Worm (Caenorhabditis elegans): Measurements from ENCODE around the gene srh-27.

The srh-27 gene

ce11 chrII:12448241-12448640 is at the start of gene srh-27:
TSS of gene srh-27 (plus strand) at chrII:12448541.
- TF ChIP-seq nhr-25 (tag; optimal IDR thresholded peaks at IDR 0.05) = no peak
- no peak for TF ChIP-seq mdl-1 (tag; optimal IDR thresholded peaks at IDR 0.05)
- no peak for TF ChIP-seq ceh-82 (tag; optimal IDR thresholded peaks at IDR 0.05)
- no peak for TF ChIP-seq ama-1 (optimal IDR thresholded peaks at IDR 0.05)
- TF ChIP-seq nhr-28 (tag; optimal IDR thresholded peaks at IDR 0.05) = no peak
- TF ChIP-seq ztf-11 (tag; optimal IDR thresholded peaks at IDR 0.05) = no peak
- no peak for TF ChIP-seq jun-1 (tag; optimal IDR thresholded peaks at IDR 0.05)
- no peak for TF ChIP-seq tbx-2 (tag; optimal IDR thresholded peaks at IDR 0.05)
- no peak for TF ChIP-seq eor-1 (tag; optimal IDR thresholded peaks at IDR 0.05)
- TF ChIP-seq ceh-28 (tag; optimal IDR thresholded peaks at IDR 0.05) = no peak
- TF ChIP-seq unc-62 (GFP tag; optimal IDR thresholded peaks at IDR 0.05) = no peak
- TF ChIP-seq mml-1 (tag; optimal IDR thresholded peaks at IDR 0.05) = no peak
- TF ChIP-seq ceh-9 (tag; optimal IDR thresholded peaks at IDR 0.05) = no peak
- TF ChIP-seq fkh-2 (tag; optimal IDR thresholded peaks at IDR 0.05) = no peak
- TF ChIP-seq egl-5 (tag; optimal IDR thresholded peaks at IDR 0.05) = no peak
- no peak for TF ChIP-seq ZK546.5 (tag; optimal IDR thresholded peaks at IDR 0.05)
- TF ChIP-seq lin-15B (tag; optimal IDR thresholded peaks at IDR 0.05) = no peak
- no peak for TF ChIP-seq nhr-23 (tag; optimal IDR thresholded peaks at IDR 0.05)
- TF ChIP-seq aly-2 (tag; optimal IDR thresholded peaks at IDR 0.05) = no peak
- no peak for TF ChIP-seq daf-12 (tag; optimal IDR thresholded peaks at IDR 0.05)

ce11 chrII:12401791-12402190 is 46.5 kb upstream of the srh-27 start, which contains the start of gene sre-29:
TSS of gene sre-29 (minus strand) at chrII:12401891.
- TF ChIP-seq ceh-82 (tag; optimal IDR thresholded peaks at IDR 0.05) (no peak), lin-39 (tag; optimal IDR thresholded peaks at IDR 0.05) (no peak), mdl-1 (tag; optimal IDR thresholded peaks at IDR 0.05) (no peak), lin-15B (tag; optimal IDR thresholded peaks at IDR 0.05) (no peak), skn-1 (tag; optimal IDR thresholded peaks at IDR 0.05) (no peak), ceh-9 (tag; optimal IDR thresholded peaks at IDR 0.05) (no peak), eor-1 (tag; optimal IDR thresholded peaks at IDR 0.05) (no peak), aly-2 (tag; optimal IDR thresholded peaks at IDR 0.05) (no peak), fos-1 (tag; optimal IDR thresholded peaks at IDR 0.05) (no peak), tbx-2 (tag; optimal IDR thresholded peaks at IDR 0.05) (no peak), elt-3 (tag; optimal IDR thresholded peaks at IDR 0.05) (no peak), fkh-2 (tag; optimal IDR thresholded peaks at IDR 0.05) (no peak), nhr-237 (tag; optimal IDR thresholded peaks at IDR 0.05) (no peak)

DNA sequence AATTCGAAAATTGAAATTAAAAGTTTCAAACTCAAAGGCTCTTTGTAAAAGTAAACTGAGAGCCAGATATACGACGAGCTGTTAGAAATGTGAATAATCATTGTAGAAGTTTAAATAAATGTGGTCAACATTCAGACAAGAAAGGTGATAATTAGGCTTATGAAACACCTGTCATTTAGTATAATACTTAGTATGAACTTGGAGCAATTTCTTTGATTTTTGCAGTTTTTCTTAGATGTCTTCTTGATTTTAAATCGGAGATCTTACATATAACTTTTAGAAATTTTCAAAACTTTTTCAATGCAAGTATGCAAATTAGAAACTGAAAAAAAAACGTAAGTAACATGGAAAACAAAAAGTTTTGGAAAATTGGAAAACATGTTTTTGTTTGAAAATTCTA is 41.9 kb upstream of the srh-27 start, which contains the start of gene sre-30:
TSS of gene sre-30 (minus strand) at position 101 of the 400 bp plus-strand sequence.
- TF ChIP-seq fos-1 (tag; optimal IDR thresholded peaks at IDR 0.05) (no peak), pqm-1 (tag; optimal IDR thresholded peaks at IDR 0.05) (no peak), sea-2 (GFP tag; optimal IDR thresholded peaks at IDR 0.05) (no peak), nhr-11 (tag; optimal IDR thresholded peaks at IDR 0.05) (no peak), nhr-23 (tag; optimal IDR thresholded peaks at IDR 0.05) (no peak), elt-1 (tag; optimal IDR thresholded peaks at IDR 0.05) (no peak), unc-62 (GFP tag; optimal IDR thresholded peaks at IDR 0.05) (no peak), nhr-76 (tag; optimal IDR thresholded peaks at IDR 0.05) (no peak), ZK546.5 (tag; optimal IDR thresholded peaks at IDR 0.05) (no peak), egl-5 (tag; optimal IDR thresholded peaks at IDR 0.05) (no peak), nhr-28 (tag; optimal IDR thresholded peaks at IDR 0.05) (no peak), mdl-1 (tag; optimal IDR thresholded peaks at IDR 0.05) (no peak), lin-15B (tag; optimal IDR thresholded peaks at IDR 0.05) (no peak), skn-1 (tag; optimal IDR thresholded peaks at IDR 0.05) (no peak), hmg-11 (tag; optimal IDR thresholded peaks at IDR 0.05) (no peak), ceh-16 (tag; optimal IDR thresholded peaks at IDR 0.05) (no peak), daf-12 (tag; optimal IDR thresholded peaks at IDR 0.05) (no peak), nhr-25 (tag; optimal IDR thresholded peaks at IDR 0.05) (no peak), unc-39 (tag; optimal IDR thresholded peaks at IDR 0.05) (no peak)

ce11 chrII:12408717-12409116 is 39.6 kb upstream of the srh-27 start, which contains the start of gene sre-31:
TSS of gene sre-31 (minus strand) at chrII:12408817.
- TF ChIP-seq egl-27 (tag; optimal IDR thresholded peaks at IDR 0.05) (no peak), daf-12 (tag; optimal IDR thresholded peaks at IDR 0.05) (no peak), sea-2 (GFP tag; optimal IDR thresholded peaks at IDR 0.05) (no peak), fkh-2 (tag; optimal IDR thresholded peaks at IDR 0.05) (no peak), ceh-16 (tag; optimal IDR thresholded peaks at IDR 0.05) (no peak), elt-2 (tag; optimal IDR thresholded peaks at IDR 0.05) (no peak), unc-62 (GFP tag; optimal IDR thresholded peaks at IDR 0.05) (no peak), fos-1 (tag; optimal IDR thresholded peaks at IDR 0.05) (no peak), nhr-77 (tag; optimal IDR thresholded peaks at IDR 0.05) (no peak), elt-3 (tag; optimal IDR thresholded peaks at IDR 0.05) (no peak), hmg-11 (tag; optimal IDR thresholded peaks at IDR 0.05) (no peak), ceh-82 (tag; optimal IDR thresholded peaks at IDR 0.05) (no peak), pha-4 (tag; optimal IDR thresholded peaks at IDR 0.05) (no peak), ceh-28 (tag; optimal IDR thresholded peaks at IDR 0.05) (no peak), zag-1 (tag; optimal IDR thresholded peaks at IDR 0.05) (no peak)
